Fruit fly (Drosophila melanogaster) whole organism, wandering third instar larva: ENCODE results near the gene sbr.

Experiments
- Abd-B ChIP-seq: fragments of >200 bp; optimal IDR thresholded peaks from 2 replicates; lab custom pipeline; 2017; ENCODE audit warnings: missing biosample characterization, missing genetic modification characterization
- Dfd ChIP-seq: fragments of >200 bp; optimal IDR thresholded peaks from 2 replicates; lab custom pipeline; 2017; ENCODE audit warnings: missing biosample characterization, missing genetic modification characterization
- HLH106 ChIP-seq: fragments of 200-800 bp; optimal IDR thresholded peaks from 3 replicates; lab custom pipeline; 2019; ENCODE audit warnings: missing biosample characterization, mild to moderate bottlenecking, missing genetic modification characterization, moderate library complexity
- pan ChIP-seq: fragments of >200 bp; optimal IDR thresholded peaks from 2 replicates; lab custom pipeline; 2017
- sv ChIP-seq: fragments of 200-800 bp; sonication (Bioruptor generic); optimal IDR thresholded peaks from 3 replicates; lab custom pipeline; 2016; ENCODE audit warnings: missing biosample characterization, missing genetic modification characterization
- usp ChIP-seq: fragments of >200 bp; optimal IDR thresholded peaks from 2 replicates; lab custom pipeline; 2017; ENCODE audit warnings: missing biosample characterization, missing genetic modification characterization

DNA sequence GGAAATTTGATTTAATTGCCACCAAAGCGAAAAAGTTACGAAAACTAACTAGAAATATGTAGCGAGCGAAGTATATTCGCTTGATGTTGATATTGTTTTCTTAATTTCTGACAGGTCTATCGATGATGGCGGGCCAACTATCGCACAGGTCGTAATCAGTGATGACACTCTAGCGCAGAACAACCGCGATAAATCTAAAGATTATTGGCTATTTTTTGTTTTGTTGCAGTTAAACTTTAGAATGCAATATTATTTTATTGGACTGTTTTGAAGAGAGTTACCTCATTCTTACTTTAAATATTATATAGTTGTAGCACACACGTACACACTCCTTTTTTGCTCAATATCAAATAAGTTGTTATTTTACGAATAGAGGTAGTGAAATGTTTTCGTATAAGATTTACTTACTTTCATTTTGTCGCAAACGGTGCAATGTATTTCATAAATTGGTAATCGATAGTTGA is at the start of gene sbr:
- TF ChIP-seq HLH106 (tag; lab: Kevin White, UChicago) (peak; percentile 57), usp (GFP tag; lab: Kevin White, UChicago) (no peak), Abd-B (no peak), pan (lab: Kevin White, UChicago) (no peak), Dfd (no peak), sv (no peak)
